Worm (Caenorhabditis elegans) whole organism, L2 larva: ENCODE data around the gene D2096.6.
A peak's percentile ranks its signal among the peaks of the same experiment; 100 is the strongest.

Source experiments
- C34F6.9 ChIP-seq: fragments of 150-350 bp; optimal IDR thresholded peaks from 2 replicates; lab custom pipeline; 2014; ENCODE audit warnings: missing biosample characterization, missing genetic modification characterization
- F13H6.1 ChIP-seq: sonication (generic microtip); optimal IDR thresholded peaks from 2 replicates; lab custom pipeline; 2016; ENCODE audit warnings: missing genetic modification characterization, missing compliant biosample characterization
- R02D3.7 ChIP-seq: fragments of 150-350 bp; optimal IDR thresholded peaks from 2 replicates; lab custom pipeline; 2014; ENCODE audit warnings: missing biosample characterization, missing genetic modification characterization
- Y55F3AM.14 ChIP-seq: fragments of 200-800 bp; sonication (Bioruptor generic); optimal IDR thresholded peaks from 2 replicates; lab custom pipeline; 2018; ENCODE audit warnings: mild to moderate bottlenecking, missing genetic modification characterization, missing compliant biosample characterization
- alr-1 ChIP-seq: fragments of 150-350 bp; optimal IDR thresholded peaks from 2 replicates; lab custom pipeline; 2014; ENCODE audit warnings: missing biosample characterization, missing genetic modification characterization
- aly-2 ChIP-seq: fragments of 150-350 bp; optimal IDR thresholded peaks from 2 replicates; lab custom pipeline; 2014; ENCODE audit warnings: missing biosample characterization, missing genetic modification characterization
- ama-1 ChIP-seq: fragments of 150-350 bp; optimal IDR thresholded peaks from 2 replicates; lab custom pipeline; 2018; ENCODE audit warnings: inconsistent platforms
- blmp-1 ChIP-seq: sonication (generic microtip); optimal IDR thresholded peaks from 2 replicates; lab custom pipeline; 2017; ENCODE audit warnings: missing genetic modification characterization, mild to moderate bottlenecking, missing compliant biosample characterization, antibody characterized with exemption, moderate library complexity; ENCODE audit not compliant: insufficient read depth
- ceh-16 ChIP-seq: fragments of 150-350 bp; optimal IDR thresholded peaks from 2 replicates; lab custom pipeline; 2014; ENCODE audit warnings: missing biosample characterization, missing genetic modification characterization
- ceh-82 ChIP-seq: fragments of 150-350 bp; optimal IDR thresholded peaks from 2 replicates; lab custom pipeline; 2014; ENCODE audit warnings: missing biosample characterization, missing genetic modification characterization
- crh-2 ChIP-seq: sonication (generic microtip); optimal IDR thresholded peaks from 2 replicates; lab custom pipeline; 2017; ENCODE audit warnings: missing biosample characterization, missing genetic modification characterization
- dmd-4 ChIP-seq: sonication (generic microtip); optimal IDR thresholded peaks from 2 replicates; lab custom pipeline; 2017; ENCODE audit warnings: missing biosample characterization, missing genetic modification characterization
- egl-27 ChIP-seq: sonication (generic microtip); optimal IDR thresholded peaks from 3 replicates; lab custom pipeline; 2017; ENCODE audit warnings: missing biosample characterization, missing genetic modification reagents, missing genetic modification characterization
- elt-1 ChIP-seq: fragments of 150-350 bp; optimal IDR thresholded peaks from 2 replicates; lab custom pipeline; 2014; ENCODE audit warnings: missing biosample characterization, missing genetic modification characterization
- elt-3 ChIP-seq: sonication (generic microtip); optimal IDR thresholded peaks from 2 replicates; lab custom pipeline; 2017; ENCODE audit warnings: missing biosample characterization, missing genetic modification characterization
- fos-1 ChIP-seq: fragments of 150-350 bp; optimal IDR thresholded peaks from 2 replicates; lab custom pipeline; 2014; ENCODE audit warnings: missing biosample characterization, missing genetic modification characterization
- gmeb-1 ChIP-seq: fragments of 150-350 bp; optimal IDR thresholded peaks from 2 replicates; lab custom pipeline; 2014; ENCODE audit warnings: missing biosample characterization, missing genetic modification characterization
- lin-11 ChIP-seq: fragments of 150-350 bp; sonication (generic microtip); optimal IDR thresholded peaks from 2 replicates; lab custom pipeline; 2014; ENCODE audit warnings: missing biosample characterization, missing genetic modification characterization, inconsistent platforms, mixed read lengths
- lin-13 ChIP-seq: fragments of 150-350 bp; optimal IDR thresholded peaks from 2 replicates; lab custom pipeline; 2014; ENCODE audit warnings: missing biosample characterization, missing genetic modification reagents, missing genetic modification characterization
- lsy-2 ChIP-seq, 2 experiments: fragments of 150-350 bp in 1 of 2; sonication (generic microtip) in 1 of 2; optimal IDR thresholded peaks; 2 replicates each; lab custom pipeline; 2014 to 2017; ENCODE audit warnings: missing biosample characterization in 2 of 2, missing genetic modification characterization in 2 of 2
- mab-5 ChIP-seq: fragments of 150-350 bp; optimal IDR thresholded peaks from 2 replicates; lab custom pipeline; 2014; ENCODE audit warnings: missing biosample characterization, missing genetic modification characterization
- mbf-1 ChIP-seq: sonication (generic microtip); optimal IDR thresholded peaks from 2 replicates; lab custom pipeline; 2017; ENCODE audit warnings: missing biosample characterization, missing genetic modification characterization
- nhr-11 ChIP-seq: fragments of 150-350 bp; optimal IDR thresholded peaks from 2 replicates; lab custom pipeline; 2014; ENCODE audit warnings: missing biosample characterization, missing genetic modification characterization
- nhr-12 ChIP-seq: fragments of 150-350 bp; optimal IDR thresholded peaks from 2 replicates; lab custom pipeline; 2014; ENCODE audit warnings: missing biosample characterization, missing genetic modification characterization
- nhr-129 ChIP-seq: fragments of 150-350 bp; optimal IDR thresholded peaks from 2 replicates; lab custom pipeline; 2014; ENCODE audit warnings: missing biosample characterization, missing genetic modification characterization
- nhr-21 ChIP-seq: fragments of 150-350 bp; optimal IDR thresholded peaks from 2 replicates; lab custom pipeline; 2014; ENCODE audit warnings: missing biosample characterization, missing genetic modification characterization
- nhr-23 ChIP-seq: fragments of 150-350 bp; optimal IDR thresholded peaks from 2 replicates; lab custom pipeline; 2014; ENCODE audit warnings: missing biosample characterization, missing genetic modification reagents, missing genetic modification characterization
- nhr-237 ChIP-seq: fragments of 150-350 bp; optimal IDR thresholded peaks from 2 replicates; lab custom pipeline; 2014; ENCODE audit warnings: missing biosample characterization, missing genetic modification characterization
- nhr-25 ChIP-seq: fragments of 150-350 bp; sonication (generic microtip); optimal IDR thresholded peaks from 3 replicates; lab custom pipeline; 2014; ENCODE audit warnings: missing biosample characterization, missing genetic modification characterization
- nhr-6 ChIP-seq: fragments of 150-350 bp; optimal IDR thresholded peaks from 2 replicates; lab custom pipeline; 2014; ENCODE audit warnings: missing biosample characterization, missing genetic modification characterization
- nhr-77 ChIP-seq: fragments of 150-350 bp; optimal IDR thresholded peaks from 2 replicates; lab custom pipeline; 2014; ENCODE audit warnings: missing biosample characterization, missing genetic modification characterization
- skn-1 ChIP-seq: sonication (generic microtip); optimal IDR thresholded peaks from 2 replicates; lab custom pipeline; 2017; ENCODE audit warnings: missing biosample characterization, missing genetic modification characterization
- sma-3 ChIP-seq: sonication (generic microtip); optimal IDR thresholded peaks from 2 replicates; lab custom pipeline; 2016; ENCODE audit warnings: missing genetic modification reagents, missing genetic modification characterization, missing compliant biosample characterization
- sma-9 ChIP-seq, 2 experiments: fragments of 150-350 bp in 1 of 2; sonication (generic microtip) in 1 of 2; optimal IDR thresholded peaks; 2 replicates each; lab custom pipeline; 2014 to 2016; ENCODE audit warnings: missing genetic modification characterization in 2 of 2, mild to moderate bottlenecking in 1 of 2, missing biosample characterization in 1 of 2, missing compliant biosample characterization in 1 of 2, missing genetic modification reagents in 1 of 2, moderate library complexity in 1 of 2
- snpc-4 ChIP-seq: fragments of 150-350 bp; optimal IDR thresholded peaks from 2 replicates; lab custom pipeline; 2014; ENCODE audit warnings: missing biosample characterization, missing genetic modification characterization
- unc-39 ChIP-seq: fragments of 150-350 bp; optimal IDR thresholded peaks from 2 replicates; lab custom pipeline; 2014; ENCODE audit warnings: missing biosample characterization, missing genetic modification characterization
- unc-62 ChIP-seq: fragments of 150-350 bp; optimal IDR thresholded peaks from 2 replicates; lab custom pipeline; 2014; ENCODE audit warnings: missing biosample characterization, missing genetic modification reagents, missing genetic modification characterization
- zag-1 ChIP-seq: fragments of 150-350 bp; optimal IDR thresholded peaks from 2 replicates; lab custom pipeline; 2014; ENCODE audit warnings: missing biosample characterization, missing genetic modification characterization
- ztf-1 ChIP-seq: fragments of 200-800 bp; sonication (Bioruptor generic); conservative IDR thresholded peaks from 2 replicates; pipeline ENCODE4 v1.3.6; 2022; ENCODE audit warnings: missing genetic modification characterization, missing compliant biosample characterization
- ztf-11 ChIP-seq: sonication (generic microtip); optimal IDR thresholded peaks from 2 replicates; lab custom pipeline; 2017; ENCODE audit warnings: missing biosample characterization, missing genetic modification characterization

Gene D2096.6

ce11 chrIV:8347051-8347450, 22.0 kb downstream of the D2096.6 start, which contains the start of the genes F17E9.18 and F17E9.15:
TSS of gene F17E9.18 (minus strand) at chrIV:8347151.
TSS of gene F17E9.15 (plus strand) at chrIV:8347418.
- TF ChIP-seq crh-2 (no peak), ztf-1 (GFP tag; lab: Robert Waterston, UW) (no peak), Y55F3AM.14 (GFP tag; lab: Kevin White, UChicago) (no peak), elt-3 (tag; lab: Kevin White, UChicago) (no peak), ceh-16 (tag; lab: Kevin White, UChicago) (no peak), R02D3.7 (tag; lab: Kevin White, UChicago) (no peak), lin-11 (tag; lab: Kevin White, UChicago) (no peak), ztf-11 (tag; lab: Kevin White, UChicago) (no peak), zag-1 (no peak), C34F6.9 (tag; lab: Kevin White, UChicago) (no peak), skn-1 (no peak)

DNA sequence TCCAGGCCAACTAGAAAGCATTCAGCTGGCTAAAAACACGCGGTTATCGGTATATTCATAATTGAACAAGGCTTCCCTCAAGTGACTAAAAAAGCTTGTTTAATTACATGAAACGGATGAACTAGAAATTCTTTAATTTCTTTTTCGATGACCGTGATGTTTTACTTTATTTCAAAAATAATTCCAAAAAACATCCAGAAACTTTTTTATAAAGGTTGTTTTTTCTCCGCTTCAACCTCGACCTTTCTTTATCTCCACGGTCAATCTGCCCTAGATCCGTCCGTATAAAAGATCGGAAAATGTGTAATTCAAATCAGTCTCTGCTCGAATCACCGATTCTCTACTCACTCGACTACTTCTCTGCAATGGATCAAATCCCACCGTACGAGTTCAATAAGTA, 23.5 kb downstream of the D2096.6 start, which contains the start of gene F17E9.5:
Gene F17E9.5 (plus strand): TSS at position 301 of the 400 bp plus-strand sequence.
- no peak for TF ChIP-seq elt-3 (tag; lab: Kevin White, UChicago)

- no peak for TF ChIP-seq mbf-1 (tag; lab: Kevin White, UChicago)
- no peak for TF ChIP-seq crh-2
- no peak for TF ChIP-seq F13H6.1 (tag; lab: Kevin White, UChicago)
- no peak for TF ChIP-seq ama-1 (lab: Kevin White, UChicago)
- TF ChIP-seq sma-3 = no peak
- TF ChIP-seq nhr-77 (tag; lab: Kevin White, UChicago) = no peak
- TF ChIP-seq sma-9 (GFP tag; optimal IDR thresholded peaks at IDR 0.05; lab: Kevin White, UChicago) = no peak
- no peak for TF ChIP-seq sma-9 (tag; optimal IDR thresholded peaks at IDR 0.05; lab: Kevin White, UChicago)
- TF ChIP-seq blmp-1 (tag; lab: Kevin White, UChicago) = no peak
- no peak for TF ChIP-seq nhr-11
- no peak for TF ChIP-seq ceh-16 (tag; lab: Kevin White, UChicago)
- TF ChIP-seq gmeb-1 (tag; lab: Kevin White, UChicago) = no peak
- TF ChIP-seq ztf-1 (GFP tag; lab: Robert Waterston, UW) = no peak
- TF ChIP-seq dmd-4 (tag; lab: Kevin White, UChicago) = no peak
- TF ChIP-seq unc-39 (tag; lab: Kevin White, UChicago) = no peak
- no peak for TF ChIP-seq nhr-129 (tag; lab: Kevin White, UChicago)
- TF ChIP-seq nhr-6 (tag; lab: Kevin White, UChicago) = no peak
- TF ChIP-seq fos-1 (tag; lab: Kevin White, UChicago) = no peak
- TF ChIP-seq R02D3.7 (tag; lab: Kevin White, UChicago) = no peak
- TF ChIP-seq nhr-23 (tag; lab: Kevin White, UChicago) = no peak
These were observed 26.6 kb downstream of the D2096.6 start, which contains the start of gene lgc-5 for ce11 chrIV:8342385-8342784. TSS of gene lgc-5 (plus strand) at chrIV:8342685.

DNA sequence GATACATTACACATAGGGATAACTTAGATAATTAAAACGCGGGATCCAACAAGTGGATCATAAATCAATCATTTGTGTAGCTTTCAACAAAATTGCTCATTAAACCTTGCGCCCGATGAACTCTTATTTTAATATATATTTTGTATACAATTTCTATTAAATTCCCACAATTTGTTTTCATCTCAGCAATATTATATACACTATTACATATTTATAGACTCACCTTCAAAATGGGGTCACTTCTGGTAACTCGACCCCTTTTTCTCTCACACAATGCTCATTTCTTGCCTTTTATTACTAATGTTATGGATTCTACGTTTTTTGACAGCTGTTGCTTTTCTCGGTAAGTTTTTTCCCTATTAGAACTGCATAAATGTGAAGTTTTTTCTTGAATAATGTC, 29.4 kb downstream of the D2096.6 start, which contains the start of gene lgc-6:
Gene lgc-6 (plus strand): TSS at position 301 of the 400 bp plus-strand sequence.
- no peak for TF ChIP-seq alr-1 (tag; lab: Kevin White, UChicago)

DNA sequence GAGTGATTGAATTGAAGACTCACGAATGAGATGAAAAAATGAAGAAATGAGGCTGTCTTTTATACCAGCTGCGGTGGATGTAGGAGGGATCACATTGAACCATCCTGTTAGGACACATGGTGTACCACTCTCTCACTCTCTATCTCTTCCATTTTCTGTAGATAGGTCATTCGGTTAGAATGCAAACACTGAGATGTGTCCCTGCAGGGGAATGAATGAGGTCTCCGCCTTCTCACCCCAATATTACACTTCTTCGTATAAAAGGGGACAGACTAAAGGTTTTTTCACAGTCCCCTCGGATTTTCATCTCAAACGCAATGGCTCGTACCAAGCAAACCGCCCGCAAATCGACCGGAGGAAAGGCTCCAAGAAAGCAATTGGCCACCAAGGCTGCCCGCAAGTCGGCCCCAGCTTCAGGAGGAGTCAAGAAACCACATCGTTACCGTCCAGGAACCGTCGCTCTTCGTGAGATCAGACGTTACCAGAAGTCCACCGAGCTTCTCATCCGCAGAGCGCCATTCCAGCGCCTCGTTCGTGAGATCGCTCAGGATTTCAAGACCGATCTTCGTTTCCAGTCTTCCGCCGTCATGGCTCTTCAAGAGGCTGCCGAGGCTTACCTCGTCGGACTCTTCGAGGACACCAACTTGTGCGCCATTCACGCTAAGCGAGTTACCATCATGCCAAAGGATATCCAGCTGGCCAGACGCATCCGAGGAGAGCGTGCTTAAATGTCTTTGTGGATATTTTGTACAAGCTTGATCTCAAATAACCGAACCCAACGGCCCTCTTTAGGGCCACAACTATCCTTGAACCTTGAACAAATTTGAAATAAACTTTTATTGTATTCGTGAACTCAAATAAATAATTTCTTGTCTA, 34.8 kb downstream of the D2096.6 start, which contains the start of gene his-32:
Gene his-32 (plus strand): TSS at position 318 of the 876 bp plus-strand sequence.
- no peak for TF ChIP-seq ceh-82 (tag; lab: Kevin White, UChicago)
- no peak for TF ChIP-seq nhr-237 (tag; lab: Kevin White, UChicago)
- TF ChIP-seq unc-62 (GFP tag; lab: Kevin White, UChicago) = no peak
- TF ChIP-seq nhr-12 (tag; lab: Kevin White, UChicago) = no peak
- TF ChIP-seq C34F6.9 (tag; lab: Kevin White, UChicago) = peak; percentile 30
- peak; percentile 68 for TF ChIP-seq nhr-129 (tag; lab: Kevin White, UChicago)
- TF ChIP-seq ceh-16 (tag; lab: Kevin White, UChicago) = peak; percentile 97
- TF ChIP-seq ztf-11 (tag; lab: Kevin White, UChicago) = no peak
- no peak for TF ChIP-seq lsy-2 (tag; optimal IDR thresholded peaks at IDR 0.05; lab: Kevin White, UChicago)
- TF ChIP-seq egl-27 (tag; lab: Kevin White, UChicago) = no peak
- TF ChIP-seq crh-2 = no peak
- TF ChIP-seq snpc-4 (tag; lab: Kevin White, UChicago) = no peak
- no peak for TF ChIP-seq nhr-11
- peak; percentile 55 for TF ChIP-seq sma-3
- TF ChIP-seq fos-1 (tag; lab: Kevin White, UChicago) = peak; percentile 21
- TF ChIP-seq nhr-6 (tag; lab: Kevin White, UChicago) = peak; percentile 80
- no peak for TF ChIP-seq mbf-1 (tag; lab: Kevin White, UChicago)
- TF ChIP-seq lin-11 (tag; lab: Kevin White, UChicago) = no peak
- no peak for TF ChIP-seq aly-2 (tag; lab: Kevin White, UChicago)
- peak; percentile 67 for TF ChIP-seq lin-13 (GFP tag; lab: Kevin White, UChicago)
- TF ChIP-seq sma-9 (GFP tag; optimal IDR thresholded peaks at IDR 0.05; lab: Kevin White, UChicago) = peak; percentile 5
- no peak for TF ChIP-seq sma-9 (tag; optimal IDR thresholded peaks at IDR 0.05; lab: Kevin White, UChicago)
- TF ChIP-seq nhr-21 (tag; lab: Kevin White, UChicago) = peak; percentile 37
- TF ChIP-seq elt-3 (tag; lab: Kevin White, UChicago) = no peak
- no peak for TF ChIP-seq elt-1 (tag; lab: Kevin White, UChicago)
- peak; percentile 95 for TF ChIP-seq nhr-25 (tag; lab: Kevin White, UChicago)
- TF ChIP-seq mab-5 = peak; percentile 66
- TF ChIP-seq ama-1 (lab: Kevin White, UChicago) = no peak
- TF ChIP-seq F13H6.1 (tag; lab: Kevin White, UChicago) = no peak
